Fruit fly (Drosophila melanogaster): ENCODE measurements around the gene CG3288.

The CG3288 gene

dm6 chr3L:20809088-20809999 is 26.6 kb upstream of the CG3288 start, which contains the start of the genes CG3634 and HIPP1:
Gene CG3634, minus strand, starts transcription at chr3L:20809272.
Gene HIPP1, plus strand, starts transcription at chr3L:20809669.
- TF ChIP-seq Myc (optimal IDR thresholded peaks at IDR 0.05) = peak; percentile 34
- no peak for TF ChIP-seq rgr (GFP tag; optimal IDR thresholded peaks at IDR 0.05)

DNA sequence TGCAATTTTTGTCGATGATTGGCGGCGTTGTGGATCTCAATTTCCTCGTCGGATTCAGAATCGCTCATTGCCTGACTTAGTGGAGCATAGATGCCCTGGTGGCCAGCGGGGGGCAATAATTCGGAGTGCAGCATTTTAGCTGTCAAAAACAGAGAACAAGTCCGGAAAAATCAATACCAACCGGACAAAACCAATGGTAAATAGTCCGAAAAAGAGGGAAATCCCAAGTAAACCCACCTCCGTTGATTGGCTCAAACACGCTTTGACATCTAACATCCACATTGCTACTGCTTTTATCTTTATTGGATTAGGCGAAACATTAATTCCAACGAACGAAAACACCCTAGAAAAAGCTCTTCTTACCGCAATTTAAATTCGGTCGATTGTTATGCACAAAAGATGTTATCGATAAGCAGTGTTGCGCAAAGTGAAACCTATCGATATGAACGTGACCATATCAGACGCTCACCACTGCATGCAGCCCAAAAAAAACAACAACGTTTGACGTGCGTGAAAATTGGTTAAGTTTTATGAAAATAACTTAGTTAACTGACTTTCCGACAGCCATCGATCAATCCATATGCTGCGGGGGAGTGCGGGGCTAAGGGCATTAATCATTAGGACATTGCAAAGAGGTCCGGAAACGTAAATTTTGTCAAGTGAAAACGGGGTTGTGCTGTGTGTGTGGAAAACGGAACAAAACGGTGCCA is 20.2 kb upstream of the CG3288 start, which contains the start of the genes CG3618 and Pka-R1:
Gene CG3618, minus strand, starts transcription at position 410 of the 710 bp plus-strand sequence.
Gene Pka-R1, plus strand, starts transcription at position 453 of the 710 bp plus-strand sequence.
- peak; percentile 29 for TF ChIP-seq psq (GFP tag; optimal IDR thresholded peaks at IDR 0.05)
- TF ChIP-seq rgr (GFP tag; optimal IDR thresholded peaks at IDR 0.05) = peak; percentile 51
- no peak for TF ChIP-seq tai (GFP tag; optimal IDR thresholded peaks at IDR 0.05)
- peak; percentile 14 for TF ChIP-seq Hr83 (GFP tag; optimal IDR thresholded peaks at IDR 0.05; ENCODE audit: poor library complexity, severe bottlenecking)

dm6 chr3L:20817927-20818326 is 18.1 kb upstream of the CG3288 start, which contains the start of gene Mst77F:
Gene Mst77F, minus strand, starts transcription at chr3L:20818027.
- TF ChIP-seq GATAd (GFP tag; optimal IDR thresholded peaks at IDR 0.05) = no peak
- TF ChIP-seq pan (optimal IDR thresholded peaks at IDR 0.05) = no peak
- TF ChIP-seq Dif (GFP tag; optimal IDR thresholded peaks at IDR 0.05; ENCODE audit: partially characterized antibody) = no peak
- no peak for TF ChIP-seq CG32264 (GFP tag; optimal IDR thresholded peaks at IDR 0.05)
- TF ChIP-seq woc (GFP tag; optimal IDR thresholded peaks at IDR 0.05) = no peak
- TF ChIP-seq br (GFP tag; optimal IDR thresholded peaks at IDR 0.05) = no peak
- no peak for TF ChIP-seq tai (GFP tag; optimal IDR thresholded peaks at IDR 0.05)
- TF ChIP-seq Hr83 (GFP tag; optimal IDR thresholded peaks at IDR 0.05; ENCODE audit: poor library complexity, severe bottlenecking) = no peak
- TF ChIP-seq rgr (GFP tag; optimal IDR thresholded peaks at IDR 0.05) = no peak
- no peak for TF ChIP-seq Vsx2 (GFP tag; optimal IDR thresholded peaks at IDR 0.05; ENCODE audit: partially characterized antibody)
- no peak for TF ChIP-seq usp (GFP tag; optimal IDR thresholded peaks at IDR 0.05)
- TF ChIP-seq HLH106 (tag; optimal IDR thresholded peaks at IDR 0.05) = no peak
- TF ChIP-seq Mio (GFP tag; optimal IDR thresholded peaks at IDR 0.05) = no peak
- no peak for TF ChIP-seq sage (GFP tag; optimal IDR thresholded peaks at IDR 0.05)
- TF ChIP-seq sv (GFP tag; optimal IDR thresholded peaks at IDR 0.05) = no peak
- TF ChIP-seq Hr78 (GFP tag; optimal IDR thresholded peaks at IDR 0.05) = no peak
- TF ChIP-seq CG9705 (GFP tag; optimal IDR thresholded peaks at IDR 0.05) = no peak

- TF ChIP-seq Hr78 (GFP tag; optimal IDR thresholded peaks at IDR 0.05) (no peak), lola (GFP tag; optimal IDR thresholded peaks at IDR 0.05) (peak; percentile 88), Mio (GFP tag; optimal IDR thresholded peaks at IDR 0.05) (no peak), pan (optimal IDR thresholded peaks at IDR 0.05) (no peak), dl (GFP tag; optimal IDR thresholded peaks at IDR 0.05; ENCODE audit: insufficient read depth in 1 of 2, partially characterized antibody in 2 of 2) (peak in 1 of 2 experiments; percentile 39), sage (GFP tag; optimal IDR thresholded peaks at IDR 0.05) (peak; percentile 71), fru (GFP tag; optimal IDR thresholded peaks at IDR 0.05) (no peak), Dif (GFP tag; optimal IDR thresholded peaks at IDR 0.05; ENCODE audit: partially characterized antibody) (no peak), Jra (GFP tag; optimal IDR thresholded peaks at IDR 0.05) (no peak), CrebA (GFP tag; optimal IDR thresholded peaks at IDR 0.05; ENCODE audit: borderline replicate concordance) (no peak), sv (GFP tag; optimal IDR thresholded peaks at IDR 0.05) (no peak), jim (GFP tag; optimal IDR thresholded peaks at IDR 0.05) (no peak), br (GFP tag; optimal IDR thresholded peaks at IDR 0.05) (no peak), Dfd (GFP tag; optimal IDR thresholded peaks at IDR 0.05) (peak; percentile 98), rgr (GFP tag; optimal IDR thresholded peaks at IDR 0.05) (no peak)
Observed at dm6 chr3L:20823206-20823803, 12.7 kb upstream of the CG3288 start.
